Fruit fly (Drosophila melanogaster) whole organism, adult: ENCODE measurements around the gene PIP82.

Experiments
- CG11617 ChIP-seq: fragments of 200-800 bp; sonication (Bioruptor generic); optimal IDR thresholded peaks from 2 replicates; lab custom pipeline; 2017; ENCODE audit warnings: mild to moderate bottlenecking, missing biosample characterization, missing genetic modification reagents, missing genetic modification characterization
- CG12768 ChIP-seq: fragments of 200-800 bp; sonication (Bioruptor generic); optimal IDR thresholded peaks from 2 replicates; lab custom pipeline; 2017; ENCODE audit warnings: missing biosample characterization, missing genetic modification characterization, mild to moderate bottlenecking, moderate library complexity, missing genetic modification reagents
- CG14711 ChIP-seq: fragments of 200-800 bp; sonication (Bioruptor generic); optimal IDR thresholded peaks from 2 replicates; lab custom pipeline; 2018; ENCODE audit warnings: missing biosample characterization, mild to moderate bottlenecking, missing genetic modification characterization, moderate library complexity
- CG1620 ChIP-seq: fragments of 200-800 bp; sonication (Bioruptor generic); optimal IDR thresholded peaks from 2 replicates; lab custom pipeline; 2016; ENCODE audit warnings: missing biosample characterization, missing genetic modification characterization
- CG33017 ChIP-seq: fragments of 200-800 bp; sonication (Bioruptor generic); optimal IDR thresholded peaks from 2 replicates; lab custom pipeline; 2018; ENCODE audit warnings: missing biosample characterization, mild to moderate bottlenecking, missing genetic modification characterization, moderate library complexity
- CG5204 ChIP-seq: fragments of 200-800 bp; sonication (Bioruptor generic); optimal IDR thresholded peaks from 2 replicates; lab custom pipeline; 2016; ENCODE audit warnings: missing biosample characterization, missing genetic modification characterization
- CG7045 ChIP-seq: fragments of 200-800 bp; sonication (Bioruptor generic); optimal IDR thresholded peaks from 2 replicates; lab custom pipeline; 2017; ENCODE audit warnings: missing biosample characterization, mild to moderate bottlenecking, missing genetic modification characterization
- CG7101 ChIP-seq: fragments of 200-800 bp; sonication (Bioruptor generic); optimal IDR thresholded peaks from 2 replicates; lab custom pipeline; 2018; ENCODE audit warnings: missing biosample characterization, mild to moderate bottlenecking, missing genetic modification characterization, moderate library complexity
- Clk ChIP-seq: fragments of 200-800 bp; sonication (Bioruptor generic); optimal IDR thresholded peaks from 2 replicates; lab custom pipeline; 2017; ENCODE audit warnings: missing biosample characterization, missing genetic modification characterization
- Crg-1 ChIP-seq: fragments of 200-800 bp; sonication (Bioruptor generic); optimal IDR thresholded peaks from 2 replicates; lab custom pipeline; 2016; ENCODE audit warnings: missing biosample characterization, missing genetic modification characterization
- Hr96 ChIP-seq: fragments of 200-800 bp; sonication (Bioruptor generic); optimal IDR thresholded peaks from 2 replicates; lab custom pipeline; 2016; ENCODE audit warnings: missing biosample characterization, missing genetic modification characterization
- Mnt ChIP-seq: fragments of 200-800 bp; sonication (Bioruptor generic); optimal IDR thresholded peaks from 2 replicates; lab custom pipeline; 2016; ENCODE audit warnings: missing biosample characterization, mild to moderate bottlenecking, missing genetic modification characterization
- bab1 ChIP-seq: fragments of 200-800 bp; sonication (Bioruptor generic); optimal IDR thresholded peaks from 3 replicates; lab custom pipeline; 2019; ENCODE audit warnings: missing biosample characterization, mild to moderate bottlenecking, missing genetic modification characterization, moderate library complexity
- cic ChIP-seq: fragments of 200-800 bp; sonication (Bioruptor generic); optimal IDR thresholded peaks from 2 replicates; lab custom pipeline; 2017; ENCODE audit warnings: missing biosample characterization, mild to moderate bottlenecking, missing genetic modification characterization, moderate library complexity
- cnc ChIP-seq, 2 experiments: fragments of >200 bp; optimal IDR thresholded peaks; 2 replicates each; lab custom pipeline; 2017
- kay ChIP-seq: fragments of 200-800 bp; sonication (Bioruptor generic); peaks from one replicate; lab custom pipeline; 2016; ENCODE audit warnings: missing biosample characterization, missing genetic modification characterization, borderline replicate concordance
- ovo ChIP-seq: fragments of 200-800 bp; sonication (Bioruptor generic); optimal IDR thresholded peaks from 2 replicates; lab custom pipeline; 2016; ENCODE audit warnings: missing biosample characterization, missing genetic modification characterization
- pad ChIP-seq: fragments of 200-800 bp; sonication (Bioruptor generic); optimal IDR thresholded peaks from 3 replicates; lab custom pipeline; 2017; ENCODE audit warnings: missing biosample characterization, missing genetic modification characterization, mild to moderate bottlenecking, moderate library complexity, missing genetic modification reagents
- tj ChIP-seq: fragments of 200-800 bp; sonication (Bioruptor generic); optimal IDR thresholded peaks from 3 replicates; lab custom pipeline; 2017; ENCODE audit warnings: missing biosample characterization, mild to moderate bottlenecking, missing genetic modification characterization, moderate library complexity
- toe ChIP-seq: fragments of 200-800 bp; sonication (Bioruptor generic); optimal IDR thresholded peaks from 2 replicates; lab custom pipeline; 2016; ENCODE audit warnings: missing biosample characterization, missing genetic modification characterization

The PIP82 gene

dm6 chrX:8496362-8496761 is 33.1 kb downstream of the PIP82 start:
- TF ChIP-seq cic (GFP tag; lab: Kevin White, UChicago) (peak; percentile 4), ovo (no peak)

- TF ChIP-seq bab1 = peak; percentile 60
- peak; percentile 12 for TF ChIP-seq CG7101 (tag; lab: Kevin White, UChicago)
- TF ChIP-seq ovo = peak; percentile 21
- no peak for TF ChIP-seq CG14711 (tag; lab: Kevin White, UChicago)
- TF ChIP-seq Clk (GFP tag; lab: Kevin White, UChicago) = no peak
- TF ChIP-seq CG11617 (GFP tag; lab: Kevin White, UChicago) = no peak
- TF ChIP-seq CG33017 (tag; lab: Kevin White, UChicago) = no peak
- no peak for TF ChIP-seq cic (GFP tag; lab: Kevin White, UChicago)
Observed at dm6 chrX:8493473-8493872, 36.0 kb downstream of the PIP82 start.

- no peak for TF ChIP-seq Mnt
- peak; percentile 47 for TF ChIP-seq tj (GFP tag; lab: Kevin White, UChicago)
- TF ChIP-seq CG11617 (GFP tag; lab: Kevin White, UChicago) = peak; percentile 36
- TF ChIP-seq cic (GFP tag; lab: Kevin White, UChicago) = no peak
- peak; percentile 80 for TF ChIP-seq CG7101 (tag; lab: Kevin White, UChicago)
- TF ChIP-seq cnc (optimal IDR thresholded peaks at IDR 0.05; lab: Kevin White, UChicago) = no peak
- no peak for TF ChIP-seq ovo
- TF ChIP-seq Clk (GFP tag; lab: Kevin White, UChicago) = no peak
- peak; percentile 58 for TF ChIP-seq CG1620 (GFP tag; lab: Kevin White, UChicago)
- peak; percentile 22 for TF ChIP-seq CG33017 (tag; lab: Kevin White, UChicago)
- TF ChIP-seq kay = no peak
- TF ChIP-seq Crg-1 (GFP tag; lab: Kevin White, UChicago) = peak; percentile 68
- no peak for TF ChIP-seq CG5204
- peak; percentile 99 for TF ChIP-seq bab1
- TF ChIP-seq toe (GFP tag; lab: Kevin White, UChicago) = no peak
- TF ChIP-seq Hr96 (GFP tag; lab: Kevin White, UChicago) = no peak
- peak; percentile 82 for TF ChIP-seq CG14711 (tag; lab: Kevin White, UChicago)
- no peak for TF ChIP-seq CG12768 (GFP tag; lab: Kevin White, UChicago)
- peak; percentile 58 for TF ChIP-seq pad (GFP tag; lab: Kevin White, UChicago)
- TF ChIP-seq CG7045 (GFP tag; lab: Kevin White, UChicago) = peak; percentile 67
Observed at dm6 chrX:8492849-8493248, 36.6 kb downstream of the PIP82 start.

dm6 chrX:8491452-8492046 is 37.9 kb downstream of the PIP82 start:
- peak; percentile 31 for TF ChIP-seq CG1620 (GFP tag; lab: Kevin White, UChicago)
- TF ChIP-seq bab1 = peak; percentile 95
- TF ChIP-seq CG11617 (GFP tag; lab: Kevin White, UChicago) = no peak
- TF ChIP-seq CG12768 (GFP tag; lab: Kevin White, UChicago) = no peak
- TF ChIP-seq Crg-1 (GFP tag; lab: Kevin White, UChicago) = no peak

dm6 chrX:8490976-8491345 is 38.5 kb downstream of the PIP82 start:
- TF ChIP-seq CG7045 (GFP tag; lab: Kevin White, UChicago) = no peak
- no peak for TF ChIP-seq tj (GFP tag; lab: Kevin White, UChicago)
- TF ChIP-seq cnc (optimal IDR thresholded peaks at IDR 0.05; lab: Kevin White, UChicago) = no peak
- no peak for TF ChIP-seq Clk (GFP tag; lab: Kevin White, UChicago)
- no peak for TF ChIP-seq CG7101 (tag; lab: Kevin White, UChicago)
- no peak for TF ChIP-seq kay
- no peak for TF ChIP-seq ovo
- TF ChIP-seq pad (GFP tag; lab: Kevin White, UChicago) = no peak
- no peak for TF ChIP-seq CG1620 (GFP tag; lab: Kevin White, UChicago)
- no peak for TF ChIP-seq cic (GFP tag; lab: Kevin White, UChicago)
- TF ChIP-seq CG11617 (GFP tag; lab: Kevin White, UChicago) = no peak
- TF ChIP-seq CG33017 (tag; lab: Kevin White, UChicago) = no peak
- no peak for TF ChIP-seq CG12768 (GFP tag; lab: Kevin White, UChicago)
- no peak for TF ChIP-seq toe (GFP tag; lab: Kevin White, UChicago)
- TF ChIP-seq CG14711 (tag; lab: Kevin White, UChicago) = no peak
- no peak for TF ChIP-seq CG5204
- TF ChIP-seq Mnt = no peak
- no peak for TF ChIP-seq Crg-1 (GFP tag; lab: Kevin White, UChicago)
- no peak for TF ChIP-seq Hr96 (GFP tag; lab: Kevin White, UChicago)

dm6 chrX:8490291-8490975 is 39.1 kb downstream of the PIP82 start:
- no peak for TF ChIP-seq Crg-1 (GFP tag; lab: Kevin White, UChicago)
- TF ChIP-seq Hr96 (GFP tag; lab: Kevin White, UChicago) = no peak
- no peak for TF ChIP-seq Clk (GFP tag; lab: Kevin White, UChicago)
- TF ChIP-seq CG7045 (GFP tag; lab: Kevin White, UChicago) = no peak
- no peak for TF ChIP-seq CG5204
- TF ChIP-seq toe (GFP tag; lab: Kevin White, UChicago) = no peak
- TF ChIP-seq Mnt = peak; percentile 49
- TF ChIP-seq CG12768 (GFP tag; lab: Kevin White, UChicago) = no peak
- peak; percentile 5 for TF ChIP-seq kay
- no peak for TF ChIP-seq CG33017 (tag; lab: Kevin White, UChicago)
- no peak for TF ChIP-seq cic (GFP tag; lab: Kevin White, UChicago)
- TF ChIP-seq CG11617 (GFP tag; lab: Kevin White, UChicago) = no peak
- TF ChIP-seq CG7101 (tag; lab: Kevin White, UChicago) = no peak
- TF ChIP-seq tj (GFP tag; lab: Kevin White, UChicago) = no peak
- TF ChIP-seq pad (GFP tag; lab: Kevin White, UChicago) = peak; percentile 91
- TF ChIP-seq CG1620 (GFP tag; lab: Kevin White, UChicago) = no peak
- TF ChIP-seq ovo = peak; percentile 96
- no peak for TF ChIP-seq CG14711 (tag; lab: Kevin White, UChicago)
- no peak for TF ChIP-seq bab1
- TF ChIP-seq cnc (optimal IDR thresholded peaks at IDR 0.05; lab: Kevin White, UChicago) = no peak
